Worm (Caenorhabditis elegans): ENCODE measurements around the gene fbxa-166.
"Not testable (repeated sequence)": the region's sequence is repeated elsewhere in the genome, so short reads cannot be mapped to it uniquely, and the experiment has no call there.

Gene fbxa-166

DNA sequence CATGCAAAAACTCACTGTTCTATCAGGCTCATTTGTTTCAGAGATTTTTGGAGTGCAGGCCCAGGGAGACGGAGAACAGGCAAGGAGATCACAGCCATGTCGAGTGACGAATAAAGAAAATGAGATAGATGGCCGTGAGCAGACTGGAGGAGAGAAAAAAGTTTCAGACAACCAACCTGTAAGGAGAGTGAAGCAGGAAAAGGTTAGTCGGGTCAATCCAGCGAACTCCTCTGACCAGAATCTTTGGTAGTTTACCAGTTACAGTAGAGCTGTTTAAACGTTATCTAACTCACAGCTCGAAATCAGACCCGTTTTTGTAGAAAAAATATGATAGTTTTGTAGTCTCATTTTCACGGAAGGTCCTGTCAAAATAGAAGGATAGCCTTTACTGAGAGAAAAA lies 29.9 kb upstream of the fbxa-166 start, which contains the start of gene fbxb-21:
fbxb-21 (minus strand) TSS at position 101 of the 400 bp plus-strand sequence.
- no peak for TF ChIP-seq ceh-30 (tag; optimal IDR thresholded peaks at IDR 0.05)
- TF ChIP-seq sox-2 (GFP tag; IDR thresholded peaks at IDR 0.05), result no peak
- no peak for TF ChIP-seq hlh-30 (tag; optimal IDR thresholded peaks at IDR 0.05; ENCODE audit: insufficient read depth)
- no peak for TF ChIP-seq ceh-18 (tag; optimal IDR thresholded peaks at IDR 0.05)
- TF ChIP-seq nhr-232 (tag; optimal IDR thresholded peaks at IDR 0.05), result no peak
- TF ChIP-seq pros-1 (tag; optimal IDR thresholded peaks at IDR 0.05), result no peak
- TF ChIP-seq fkh-6 (tag; optimal IDR thresholded peaks at IDR 0.05), result no peak
- no peak for TF ChIP-seq ceh-14 (tag; optimal IDR thresholded peaks at IDR 0.05)
- TF ChIP-seq ceh-45 (GFP tag; IDR thresholded peaks at IDR 0.05), result no peak
- TF ChIP-seq tbx-7 (tag; optimal IDR thresholded peaks at IDR 0.05), result no peak
- no peak for TF ChIP-seq K02D7.2 (tag; optimal IDR thresholded peaks at IDR 0.05)
- TF ChIP-seq sox-4 (tag; optimal IDR thresholded peaks at IDR 0.05), result no peak
- no peak for TF ChIP-seq ceh-31 (tag; optimal IDR thresholded peaks at IDR 0.05)
- TF ChIP-seq nfya-1 (tag; optimal IDR thresholded peaks at IDR 0.05), result no peak

DNA sequence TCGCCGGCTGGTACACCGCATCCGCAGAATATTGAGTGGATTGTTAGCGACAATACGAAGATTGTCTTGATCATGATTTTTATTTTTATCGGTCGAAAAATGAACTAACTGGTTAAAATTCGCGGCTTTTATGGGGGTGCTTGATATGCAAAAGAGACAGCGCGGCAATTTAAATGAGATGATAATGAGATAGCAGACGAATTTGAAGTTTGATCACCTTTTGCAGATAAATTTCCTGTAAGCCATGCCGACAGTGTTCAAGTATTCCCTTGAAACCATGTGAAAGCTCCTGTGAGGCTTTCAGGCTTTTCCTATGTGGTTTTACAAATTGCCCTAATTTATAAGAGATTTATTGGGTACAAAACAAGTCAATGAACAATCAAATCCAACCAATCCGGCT lies 27.4 kb upstream of the fbxa-166 start, which contains the start of gene ZC204.17:
ZC204.17 (minus strand) TSS at position 101 of the 400 bp plus-strand sequence.
- TF ChIP-seq pros-1 (tag; optimal IDR thresholded peaks at IDR 0.05), result no peak
- TF ChIP-seq tbx-7 (tag; optimal IDR thresholded peaks at IDR 0.05), result no peak

ce11 chrII:1644777-1645348 lies 26.0 kb upstream of the fbxa-166 start, which contains the start of gene ZC204.6:
Gene ZC204.6 (minus strand): TSS chrII:1644827.
- TF ChIP-seq unc-42 (tag; optimal IDR thresholded peaks at IDR 0.05) (no peak), ceh-6 (GFP tag; optimal IDR thresholded peaks at IDR 0.05) (no peak), eyg-1 (tag; optimal IDR thresholded peaks at IDR 0.05) (no peak), pqm-1 (tag; optimal IDR thresholded peaks at IDR 0.05) (no peak), nfya-1 (tag; optimal IDR thresholded peaks at IDR 0.05) (no peak), pros-1 (tag; optimal IDR thresholded peaks at IDR 0.05) (no peak)

ce11 chrII:1640496-1640895 lies 21.6 kb upstream of the fbxa-166 start, which contains the start of gene srh-72:
Gene srh-72 (minus strand): TSS chrII:1640596.
- TF ChIP-seq eyg-1 (tag; optimal IDR thresholded peaks at IDR 0.05), result no peak
- TF ChIP-seq ttx-3 (tag; optimal IDR thresholded peaks at IDR 0.05), result no peak
- no peak for TF ChIP-seq ceh-22 (tag; optimal IDR thresholded peaks at IDR 0.05)
- no peak for TF ChIP-seq rnt-1 (tag; optimal IDR thresholded peaks at IDR 0.05)
- no peak for TF ChIP-seq fkh-6 (tag; optimal IDR thresholded peaks at IDR 0.05)
- no peak for TF ChIP-seq K02D7.2 (tag; optimal IDR thresholded peaks at IDR 0.05)
- TF ChIP-seq pqm-1 (tag; optimal IDR thresholded peaks at IDR 0.05), result no peak
- no peak for TF ChIP-seq tbx-7 (tag; optimal IDR thresholded peaks at IDR 0.05)
- TF ChIP-seq F13H6.1 (tag; optimal IDR thresholded peaks at IDR 0.05), result no peak
- TF ChIP-seq pros-1 (tag; optimal IDR thresholded peaks at IDR 0.05), result no peak
- no peak for TF ChIP-seq pha-2 (tag; optimal IDR thresholded peaks at IDR 0.05)
- no peak for TF ChIP-seq che-1 (tag; optimal IDR thresholded peaks at IDR 0.05)
- TF ChIP-seq K09A11.1 (tag; optimal IDR thresholded peaks at IDR 0.05; ENCODE audit: insufficient read depth), result no peak
- no peak for TF ChIP-seq hlh-8 (tag; optimal IDR thresholded peaks at IDR 0.05)

ce11 chrII:1636392-1636791 lies 17.5 kb upstream of the fbxa-166 start, which contains the start of gene srg-20:
Gene srg-20 (plus strand): TSS chrII:1636692.
- not testable (repeated sequence) for TF ChIP-seq ceh-14, hlh-15, odd-2 (tag; optimal IDR thresholded peaks at IDR 0.05)

- TF ChIP-seq nhr-11 (tag; optimal IDR thresholded peaks at IDR 0.05) (no peak), C08G9.2 (tag; optimal IDR thresholded peaks at IDR 0.05) (no peak), hlh-8 (tag; optimal IDR thresholded peaks at IDR 0.05) (no peak), odd-2 (tag; optimal IDR thresholded peaks at IDR 0.05) (no peak), ceh-30 (tag; optimal IDR thresholded peaks at IDR 0.05) (no peak), pros-1 (tag; optimal IDR thresholded peaks at IDR 0.05) (no peak), tbx-2 (tag; optimal IDR thresholded peaks at IDR 0.05) (no peak), ets-4 (tag; optimal IDR thresholded peaks at IDR 0.05) (no peak), pax-1 (tag; optimal IDR thresholded peaks at IDR 0.05) (no peak), ceh-34 (tag; optimal IDR thresholded peaks at IDR 0.05) (no peak), syd-9 (tag; optimal IDR thresholded peaks at IDR 0.05) (no peak), hlh-30 (tag; optimal IDR thresholded peaks at IDR 0.05; ENCODE audit: insufficient read depth) (no peak), ahr-1 (tag; optimal IDR thresholded peaks at IDR 0.05) (no peak), C38D4.7 (GFP tag; optimal IDR thresholded peaks at IDR 0.05) (no peak), ceh-14 (tag; optimal IDR thresholded peaks at IDR 0.05) (no peak), npax-4 (tag; optimal IDR thresholded peaks at IDR 0.05) (no peak)
These were observed 17.1 kb upstream of the fbxa-166 start for ce11 chrII:1635969-1636368.

Measured in whole organism, late embryonic.